Fruit fly (Drosophila melanogaster) whole organism, embryonic: ENCODE measurements around the gene CLS.
A peak's percentile ranks its signal among the peaks of the same experiment; 100 is the strongest.

Experiments
- Adf1 ChIP-seq: fragments of 200-800 bp; sonication (Bioruptor generic); IDR thresholded peaks from 2 replicates; pipeline ENCODE4 v1.3.6; 2022; ENCODE audit warnings: missing biosample characterization, missing genetic modification characterization
- Asciz ChIP-seq: fragments of 200-800 bp; sonication (Bioruptor generic); optimal IDR thresholded peaks from 2 replicates; lab custom pipeline; 2017; ENCODE audit warnings: missing biosample characterization, mild to moderate bottlenecking, missing genetic modification characterization, missing genetic modification reagents
- Atf3 ChIP-seq: fragments of 200-800 bp; sonication (Bioruptor generic); optimal IDR thresholded peaks from 3 replicates; lab custom pipeline; 2016; ENCODE audit warnings: missing biosample characterization, missing genetic modification characterization
- BEAF-32 ChIP-seq: fragments of 200-800 bp; sonication (Bioruptor generic); optimal IDR thresholded peaks from 3 replicates; lab custom pipeline; 2017; ENCODE audit warnings: missing biosample characterization, missing genetic modification characterization, mild to moderate bottlenecking, moderate library complexity, missing genetic modification reagents
- Bdp1 ChIP-seq: fragments of 200-800 bp; sonication (Bioruptor generic); optimal IDR thresholded peaks from 3 replicates; lab custom pipeline; 2016; ENCODE audit warnings: missing biosample characterization, missing genetic modification characterization
- Blimp-1 ChIP-seq: fragments of 200-800 bp; sonication (Bioruptor generic); optimal IDR thresholded peaks from 3 replicates; lab custom pipeline; 2018; ENCODE audit warnings: missing biosample characterization, missing genetic modification characterization, mild to moderate bottlenecking, moderate library complexity, missing genetic modification reagents
- CG10654 ChIP-seq: fragments of 200-800 bp; sonication (Bioruptor generic); optimal IDR thresholded peaks from 2 replicates; lab custom pipeline; 2016; ENCODE audit warnings: missing biosample characterization, missing genetic modification characterization
- CG11456 ChIP-seq: fragments of 200-800 bp; sonication (Bioruptor generic); IDR thresholded peaks from 3 replicates; pipeline ENCODE4 v1.3.6; 2022; ENCODE audit warnings: missing biosample characterization, missing genetic modification characterization
- CG12155 ChIP-seq: fragments of 200-800 bp; sonication (Bioruptor generic); optimal IDR thresholded peaks from 3 replicates; lab custom pipeline; 2016; ENCODE audit warnings: missing biosample characterization, missing genetic modification characterization
- CG13296 ChIP-seq: fragments of 200-800 bp; sonication (Bioruptor generic); optimal IDR thresholded peaks from 3 replicates; lab custom pipeline; 2018; ENCODE audit warnings: missing biosample characterization, mild to moderate bottlenecking, missing genetic modification characterization
- CG13424 ChIP-seq: fragments of 200-800 bp; sonication (Bioruptor generic); optimal IDR thresholded peaks from 2 replicates; lab custom pipeline; 2019; ENCODE audit warnings: missing biosample characterization, mild to moderate bottlenecking, missing genetic modification characterization, moderate library complexity
- CG13894 ChIP-seq: fragments of 200-800 bp; sonication (Bioruptor generic); optimal IDR thresholded peaks from 3 replicates; lab custom pipeline; 2018; ENCODE audit warnings: missing biosample characterization, mild to moderate bottlenecking, missing genetic modification characterization, moderate library complexity
- CG14860 ChIP-seq: fragments of 200-800 bp; sonication (Bioruptor generic); IDR thresholded peaks from 3 replicates; pipeline ENCODE4 v1.3.6; 2022; ENCODE audit warnings: missing biosample characterization, missing genetic modification characterization; ENCODE audit not compliant: partially characterized antibody
- CG1529 ChIP-seq: fragments of 200-800 bp; sonication (Bioruptor generic); optimal IDR thresholded peaks from 3 replicates; lab custom pipeline; 2018; ENCODE audit warnings: missing biosample characterization, missing genetic modification characterization
- CG17186 ChIP-seq: fragments of 200-800 bp; sonication (Bioruptor generic); optimal IDR thresholded peaks from 3 replicates; lab custom pipeline; 2017; ENCODE audit warnings: missing biosample characterization, missing genetic modification reagents, missing genetic modification characterization
- CG3407 ChIP-seq: fragments of 200-800 bp; sonication (Bioruptor generic); optimal IDR thresholded peaks from 2 replicates; lab custom pipeline; 2018; ENCODE audit warnings: missing biosample characterization, mild to moderate bottlenecking, missing genetic modification characterization
- CG34422 ChIP-seq: fragments of 200-800 bp; sonication (Bioruptor generic); IDR thresholded peaks from 3 replicates; pipeline ENCODE4 v1.3.6; 2022; ENCODE audit warnings: missing biosample characterization, missing genetic modification characterization
- CG4820 ChIP-seq: fragments of 200-800 bp; sonication (Bioruptor generic); optimal IDR thresholded peaks from 3 replicates; lab custom pipeline; 2016; ENCODE audit warnings: missing biosample characterization, missing genetic modification characterization
- CG6813 ChIP-seq: fragments of 200-800 bp; sonication (Bioruptor generic); optimal IDR thresholded peaks from 2 replicates; lab custom pipeline; 2017; ENCODE audit warnings: missing biosample characterization, missing genetic modification characterization, mild to moderate bottlenecking, moderate library complexity, missing genetic modification reagents
- CG7372 ChIP-seq: fragments of 200-800 bp; sonication (Bioruptor generic); IDR thresholded peaks from 2 replicates; pipeline ENCODE4 v1.3.6; 2022; ENCODE audit warnings: missing biosample characterization, missing genetic modification characterization
- CG9817 ChIP-seq: fragments of 200-800 bp; sonication (Bioruptor generic); optimal IDR thresholded peaks from 2 replicates; lab custom pipeline; 2018; ENCODE audit warnings: missing biosample characterization, mild to moderate bottlenecking, missing genetic modification characterization, moderate library complexity
- CG9932 ChIP-seq: fragments of 200-800 bp; sonication (Bioruptor generic); IDR thresholded peaks from 2 replicates; pipeline ENCODE4 v1.3.6; 2022; ENCODE audit warnings: missing biosample characterization, missing genetic modification characterization
- CoRest ChIP-seq: fragments of 200-800 bp; sonication (Bioruptor generic); optimal IDR thresholded peaks from 3 replicates; lab custom pipeline; 2018; ENCODE audit warnings: missing biosample characterization, mild to moderate bottlenecking, missing genetic modification characterization, moderate library complexity
- Dad ChIP-seq: fragments of 200-800 bp; sonication (Bioruptor generic); optimal IDR thresholded peaks from 3 replicates; lab custom pipeline; 2016; ENCODE audit warnings: missing biosample characterization, missing genetic modification characterization
- Dek ChIP-seq: fragments of 200-800 bp; sonication (Bioruptor generic); optimal IDR thresholded peaks from 3 replicates; lab custom pipeline; 2019; ENCODE audit warnings: missing biosample characterization, mild to moderate bottlenecking, missing genetic modification characterization, moderate library complexity
- E2f1 ChIP-seq: fragments of 200-800 bp; sonication (Bioruptor generic); IDR thresholded peaks from 2 replicates; pipeline ENCODE4 v1.3.6; 2022; ENCODE audit warnings: missing biosample characterization, missing genetic modification characterization
- Ets65A ChIP-seq: fragments of 200-800 bp; sonication (Bioruptor generic); peaks from one replicate; lab custom pipeline; 2016; ENCODE audit warnings: missing biosample characterization, missing genetic modification characterization
- Hmx ChIP-seq: fragments of 200-800 bp; sonication (Bioruptor generic); optimal IDR thresholded peaks from 2 replicates; lab custom pipeline; 2016; ENCODE audit warnings: missing biosample characterization, missing genetic modification characterization
- Hr78 ChIP-seq, 2 experiments: fragments of 200-800 bp in 1 of 2; fragments of >200 bp in 1 of 2; sonication (Bioruptor generic) in 1 of 2; optimal IDR thresholded peaks; 2 replicates each; lab custom pipeline; 2017 to 2019; ENCODE audit warnings: missing biosample characterization in 2 of 2, missing genetic modification characterization in 2 of 2, mild to moderate bottlenecking in 1 of 2, moderate library complexity in 1 of 2
- Hsf ChIP-seq: fragments of 200-800 bp; sonication (Bioruptor generic); optimal IDR thresholded peaks from 3 replicates; lab custom pipeline; 2016; ENCODE audit warnings: missing biosample characterization, missing genetic modification characterization
- Med ChIP-seq: fragments of 200-800 bp; sonication (Bioruptor generic); peaks from one replicate; lab custom pipeline; 2016; ENCODE audit warnings: missing biosample characterization, missing genetic modification characterization, mild to moderate bottlenecking, inconsistent platforms, moderate library complexity
- Mrtf ChIP-seq: fragments of 200-800 bp; sonication (Bioruptor generic); IDR thresholded peaks from 3 replicates; pipeline ENCODE4 v1.3.6; 2022; ENCODE audit warnings: missing biosample characterization, missing genetic modification characterization
- NC2β ChIP-seq: fragments of 200-800 bp; sonication (Bioruptor generic); optimal IDR thresholded peaks from 2 replicates; lab custom pipeline; 2016; ENCODE audit warnings: missing biosample characterization, missing genetic modification characterization
- Nf-YB ChIP-seq: fragments of 200-800 bp; sonication (Bioruptor generic); optimal IDR thresholded peaks from 3 replicates; lab custom pipeline; 2019; ENCODE audit warnings: missing biosample characterization, mild to moderate bottlenecking, missing genetic modification characterization, moderate library complexity
- Nf-YC ChIP-seq: fragments of 200-800 bp; optimal IDR thresholded peaks from 3 replicates; lab custom pipeline; 2019; ENCODE audit warnings: missing biosample characterization, mild to moderate bottlenecking, missing genetic modification characterization, moderate library complexity
- Sin3A ChIP-seq: fragments of >200 bp; optimal IDR thresholded peaks from 2 replicates; lab custom pipeline; 2018
- Sry-δ ChIP-seq: fragments of 200-800 bp; sonication (Bioruptor generic); optimal IDR thresholded peaks from 2 replicates; lab custom pipeline; 2016; ENCODE audit warnings: missing biosample characterization, missing genetic modification characterization
- Ssrp ChIP-seq: fragments of 200-800 bp; sonication (Bioruptor generic); optimal IDR thresholded peaks from 2 replicates; lab custom pipeline; 2018; ENCODE audit warnings: missing biosample characterization, mild to moderate bottlenecking, missing genetic modification characterization, moderate library complexity
- Usf ChIP-seq: fragments of 200-800 bp; sonication (Bioruptor generic); optimal IDR thresholded peaks from 2 replicates; lab custom pipeline; 2017; ENCODE audit warnings: missing genotype, missing biosample characterization, missing genetic modification characterization
- ash1 ChIP-seq: fragments of 200-800 bp; sonication (Bioruptor generic); optimal IDR thresholded peaks from 2 replicates; lab custom pipeline; 2018; ENCODE audit warnings: missing biosample characterization, mild to moderate bottlenecking, missing genetic modification characterization
- cg ChIP-seq: fragments of 200-800 bp; sonication (Bioruptor generic); optimal IDR thresholded peaks from 3 replicates; lab custom pipeline; 2019; ENCODE audit warnings: missing biosample characterization, mild to moderate bottlenecking, missing genetic modification characterization, moderate library complexity
- chn ChIP-seq: fragments of 200-800 bp; sonication (Bioruptor generic); optimal IDR thresholded peaks from 2 replicates; lab custom pipeline; 2016; ENCODE audit warnings: missing biosample characterization, missing genetic modification characterization
- crc ChIP-seq: fragments of 200-800 bp; sonication (Bioruptor generic); optimal IDR thresholded peaks from 2 replicates; lab custom pipeline; 2016; ENCODE audit warnings: missing biosample characterization, missing genetic modification characterization
- disco-r ChIP-seq: fragments of 200-800 bp; sonication (Bioruptor generic); optimal IDR thresholded peaks from 2 replicates; lab custom pipeline; 2016; ENCODE audit warnings: missing biosample characterization, missing genetic modification characterization
- sima ChIP-seq: fragments of 200-800 bp; sonication (Bioruptor generic); optimal IDR thresholded peaks from 2 replicates; lab custom pipeline; 2016; ENCODE audit warnings: missing biosample characterization, missing genetic modification characterization
- sisA ChIP-seq: fragments of 200-800 bp; sonication (Bioruptor generic); IDR thresholded peaks from 2 replicates; pipeline ENCODE4 v1.3.6; 2022; ENCODE audit warnings: missing biosample characterization, missing genetic modification characterization
- stc ChIP-seq: fragments of 200-800 bp; sonication (Bioruptor generic); IDR thresholded peaks from 2 replicates; pipeline ENCODE4 v1.3.6; 2022; ENCODE audit warnings: missing biosample characterization, missing genetic modification characterization
- twi ChIP-seq: fragments of 200-800 bp; optimal IDR thresholded peaks from 2 replicates; lab custom pipeline; 2019; ENCODE audit warnings: missing biosample characterization, mild to moderate bottlenecking, missing genetic modification characterization, moderate library complexity
- tx ChIP-seq: fragments of 200-800 bp; sonication (Bioruptor generic); optimal IDR thresholded peaks from 2 replicates; lab custom pipeline; 2016; ENCODE audit warnings: missing biosample characterization, missing genetic modification characterization
- vfl ChIP-seq: fragments of 200-800 bp; sonication (Bioruptor generic); optimal IDR thresholded peaks from 2 replicates; lab custom pipeline; 2016; ENCODE audit warnings: missing biosample characterization, missing genetic modification characterization
- zfh2 ChIP-seq: fragments of 200-800 bp; sonication (Bioruptor generic); optimal IDR thresholded peaks from 2 replicates; lab custom pipeline; 2016; ENCODE audit warnings: missing biosample characterization, missing genetic modification characterization

CLS gene

dm6 chr3R:25684859-25685258, 2.3 kb downstream of the CLS start, which contains the start of gene RpL27 (continued):
- TF ChIP-seq CG10654 (GFP tag; lab: Kevin White, UChicago) (peak; percentile 55), Blimp-1 (GFP tag; lab: Kevin White, UChicago) (no peak), Usf (peak; percentile 45), ash1 (GFP tag; lab: Kevin White, UChicago) (peak; percentile 80), CG9932 (peak; percentile 68), tx (GFP tag; lab: Kevin White, UChicago) (no peak), stc (peak; percentile 73), CG13424 (tag; lab: Kevin White, UChicago) (peak; percentile 53), Hr78 (GFP tag; optimal IDR thresholded peaks at IDR 0.05; lab: Kevin White, UChicago) (no peak), CG4820 (GFP tag; lab: Kevin White, UChicago) (peak; percentile 54), CG3407 (GFP tag; lab: Kevin White, UChicago) (peak; percentile 74), Sry-δ (GFP tag; lab: Kevin White, UChicago) (peak; percentile 96), disco-r (peak; percentile 63), Ets65A (GFP tag; lab: Kevin White, UChicago) (peak; percentile 92), E2f1 (GFP tag; lab: Robert Waterston, UW) (peak; percentile 68), NC2β (peak; percentile 96), cg (GFP tag; lab: Kevin White, UChicago) (no peak), Bdp1 (peak; percentile 59), CG17186 (GFP tag; lab: Kevin White, UChicago) (peak; percentile 34), CG9817 (peak; percentile 71), Hmx (GFP tag; lab: Kevin White, UChicago) (no peak), Hsf (GFP tag; lab: Kevin White, UChicago) (peak; percentile 77), zfh2 (GFP tag; lab: Kevin White, UChicago) (peak; percentile 50), CG6813 (peak; percentile 90), Med (GFP tag; lab: Kevin White, UChicago) (peak; percentile 98), Nf-YC (tag; lab: Kevin White, UChicago) (peak; percentile 73), Adf1 (GFP tag; lab: Robert Waterston, UW) (peak; percentile 55; the same call in 1 of the 2 replicates), Mrtf (GFP tag; lab: Robert Waterston, UW) (no peak; the same call in 1 of the 3 replicates), crc (peak; percentile 58), chn (peak; percentile 49), CG1529 (GFP tag; lab: Kevin White, UChicago) (peak; percentile 55), Nf-YB (GFP tag; lab: Kevin White, UChicago) (peak; percentile 53), CG12155 (GFP tag; lab: Kevin White, UChicago) (peak; percentile 41), sima (GFP tag; lab: Kevin White, UChicago) (peak; percentile 46), CG7372 (peak; percentile 76), Atf3 (GFP tag; lab: Kevin White, UChicago) (peak; percentile 57), Sin3A (lab: Kevin White, UChicago) (peak; percentile 10), Asciz (GFP tag; lab: Kevin White, UChicago) (peak; percentile 75), twi (tag; lab: Kevin White, UChicago) (peak; percentile 75), Dek (peak; percentile 68), sisA (GFP tag; lab: Robert Waterston, UW) (peak; percentile 36; the same call in 1 of the 2 replicates), Dad (GFP tag; lab: Kevin White, UChicago) (peak; percentile 70), CG14860 (no peak), Ssrp (tag; lab: Kevin White, UChicago) (peak; percentile 11), vfl (GFP tag; lab: Kevin White, UChicago) (peak; percentile 55), CG13296 (peak; percentile 92), CG34422 (GFP tag; lab: Robert Waterston, UW) (peak; percentile 79), CG13894 (tag; lab: Kevin White, UChicago) (peak; percentile 74), CG11456 (GFP tag; lab: Robert Waterston, UW) (peak; percentile 89), CoRest (peak; percentile 68), BEAF-32 (GFP tag; lab: Kevin White, UChicago) (peak; percentile 81)
